Fruit fly (Drosophila melanogaster): ENCODE measurements around the gene CG9886.
A peak's percentile ranks its signal among the peaks of the same experiment; 100 is the strongest.

- TF ChIP-seq Dif (GFP tag; optimal IDR thresholded peaks at IDR 0.05; ENCODE audit: partially characterized antibody) (no peak), psq (GFP tag; optimal IDR thresholded peaks at IDR 0.05) (no peak), CG32264 (GFP tag; optimal IDR thresholded peaks at IDR 0.05) (no peak), Myc (optimal IDR thresholded peaks at IDR 0.05) (no peak), sage (GFP tag; optimal IDR thresholded peaks at IDR 0.05) (no peak), GATAd (GFP tag; optimal IDR thresholded peaks at IDR 0.05) (no peak), Dfd (GFP tag; optimal IDR thresholded peaks at IDR 0.05) (no peak), OdsH (GFP tag; optimal IDR thresholded peaks at IDR 0.05) (peak; percentile 31), HLH106 (tag; optimal IDR thresholded peaks at IDR 0.05) (peak; percentile 1), Rel (GFP tag; optimal IDR thresholded peaks at IDR 0.05) (no peak), Rel (tag; optimal IDR thresholded peaks at IDR 0.05) (no peak), usp (GFP tag; optimal IDR thresholded peaks at IDR 0.05) (no peak)
These were observed 45.7 kb downstream of the CG9886 start for dm6 chr2L:2466360-2466759.

Data from whole organism, wandering third instar larva.